Fruit fly (Drosophila melanogaster): ENCODE data around the gene CG9040.

The CG9040 gene

dm6 chr3L:13964635-13965501, 22.8 kb upstream of the CG9040 start, which contains the start of the genes Meics, Nxf3 and ssp2 (continued):
- TF ChIP-seq CG15073 (GFP tag; optimal IDR thresholded peaks at IDR 0.05) (no peak), croc (GFP tag; conservative IDR thresholded peaks at IDR 0.05) (no peak), Hr78 (GFP tag; optimal IDR thresholded peaks at IDR 0.05) (peak in 1 of 2 experiments; percentile 46), HmgZ (tag; optimal IDR thresholded peaks at IDR 0.05) (no peak), CG8388 (GFP tag; optimal IDR thresholded peaks at IDR 0.05) (no peak), CG6654 (GFP tag; optimal IDR thresholded peaks at IDR 0.05) (no peak), Trl (optimal IDR thresholded peaks at IDR 0.05) (no peak), Trl (GFP tag; optimal IDR thresholded peaks at IDR 0.05) (no peak), unpg (GFP tag; optimal IDR thresholded peaks at IDR 0.05) (no peak), CG12071 (GFP tag; optimal IDR thresholded peaks at IDR 0.05) (no peak), CG10321 (GFP tag; IDR thresholded peaks at IDR 0.05) (no peak), CG12155 (GFP tag; optimal IDR thresholded peaks at IDR 0.05) (peak; percentile 2), CG2116 (GFP tag; optimal IDR thresholded peaks at IDR 0.05) (peak; percentile 57), pfk (GFP tag; optimal IDR thresholded peaks at IDR 0.05) (no peak), CG31224 (GFP tag; IDR thresholded peaks at IDR 0.05) (no peak; the same call in 1 of the 2 replicates), H2.0 (GFP tag; IDR thresholded peaks at IDR 0.05) (peak; percentile 34; the same call in 1 of the 2 replicates), CG8281 (tag; optimal IDR thresholded peaks at IDR 0.05) (no peak), CG14667 (GFP tag; IDR thresholded peaks at IDR 0.05) (0 out of 2 replicates have a peak, but pooled peaks have one; percentile 11), grn (GFP tag; optimal IDR thresholded peaks at IDR 0.05) (no peak), CG33557 (GFP tag; optimal IDR thresholded peaks at IDR 0.05) (peak; percentile 62), CG18619 (GFP tag; optimal IDR thresholded peaks at IDR 0.05) (peak; percentile 11), Optix (GFP tag; IDR thresholded peaks at IDR 0.05) (no peak), ci (GFP tag; IDR thresholded peaks at IDR 0.05) (0 out of 3 replicates have a peak, but pooled peaks have one; percentile 45), Ets97D (GFP tag; optimal IDR thresholded peaks at IDR 0.05) (peak; percentile 40), nerfin-2 (GFP tag; IDR thresholded peaks at IDR 0.05; ENCODE audit: partially characterized antibody) (peak; percentile 54; the same call in 1 of the 2 replicates), chm (GFP tag; IDR thresholded peaks at IDR 0.05) (peak; percentile 63), Dbx (GFP tag; IDR thresholded peaks at IDR 0.05) (0 out of 3 replicates have a peak, but pooled peaks have one; percentile 21), CG33213 (GFP tag; optimal IDR thresholded peaks at IDR 0.05) (peak; percentile 3), sqz (GFP tag; optimal IDR thresholded peaks at IDR 0.05) (no peak), CG32532 (GFP tag; IDR thresholded peaks at IDR 0.05) (peak; percentile 36; the same call in 1 of the 2 replicates), kay (GFP tag; optimal IDR thresholded peaks at IDR 0.05) (peak; percentile 16), row (GFP tag; IDR thresholded peaks at IDR 0.05) (peak; percentile 81), Ravus (GFP tag; IDR thresholded peaks at IDR 0.05) (no peak), HLH54F (GFP tag; optimal IDR thresholded peaks at IDR 0.05) (peak; percentile 21), CG4282 (GFP tag; optimal IDR thresholded peaks at IDR 0.05) (no peak), zen2 (GFP tag; IDR thresholded peaks at IDR 0.05; ENCODE audit: partially characterized antibody) (peak; percentile 54; the same call in 2 of the 3 replicates), CG10147 (GFP tag; optimal IDR thresholded peaks at IDR 0.05) (no peak), CoRest (tag; optimal IDR thresholded peaks at IDR 0.05) (peak; percentile 74), Mes4 (GFP tag; optimal IDR thresholded peaks at IDR 0.05) (no peak), CG15479 (GFP tag; optimal IDR thresholded peaks at IDR 0.05) (no peak), CG13624 (GFP tag; optimal IDR thresholded peaks at IDR 0.05) (no peak), slbo (GFP tag; IDR thresholded peaks at IDR 0.05) (peak; percentile 79), Asciz (GFP tag; optimal IDR thresholded peaks at IDR 0.05) (no peak), amos (GFP tag; IDR thresholded peaks at IDR 0.05; ENCODE audit: partially characterized antibody) (peak; percentile 82), CG9797 (GFP tag; optimal IDR thresholded peaks at IDR 0.05) (peak; percentile 71), CTCF (GFP tag; optimal IDR thresholded peaks at IDR 0.05) (no peak), HHEX (GFP tag; optimal IDR thresholded peaks at IDR 0.05) (no peak), mirr (GFP tag; optimal IDR thresholded peaks at IDR 0.05) (no peak), trem (tag; optimal IDR thresholded peaks at IDR 0.05) (peak; percentile 12)
